Fruit fly (Drosophila melanogaster) whole organism, adult: ENCODE measurements around the gene Iyd.

Experiments used
- CG11617 ChIP-seq: fragments of 200-800 bp; sonication (Bioruptor generic); optimal IDR thresholded peaks from 2 replicates; lab custom pipeline; 2017; ENCODE audit warnings: mild to moderate bottlenecking, missing biosample characterization, missing genetic modification reagents, missing genetic modification characterization
- CG1620 ChIP-seq: fragments of 200-800 bp; sonication (Bioruptor generic); optimal IDR thresholded peaks from 2 replicates; lab custom pipeline; 2016; ENCODE audit warnings: missing biosample characterization, missing genetic modification characterization
- CG5204 ChIP-seq: fragments of 200-800 bp; sonication (Bioruptor generic); optimal IDR thresholded peaks from 2 replicates; lab custom pipeline; 2016; ENCODE audit warnings: missing biosample characterization, missing genetic modification characterization
- CG7045 ChIP-seq: fragments of 200-800 bp; sonication (Bioruptor generic); optimal IDR thresholded peaks from 2 replicates; lab custom pipeline; 2017; ENCODE audit warnings: missing biosample characterization, mild to moderate bottlenecking, missing genetic modification characterization
- Mnt ChIP-seq: fragments of 200-800 bp; sonication (Bioruptor generic); optimal IDR thresholded peaks from 2 replicates; lab custom pipeline; 2016; ENCODE audit warnings: missing biosample characterization, mild to moderate bottlenecking, missing genetic modification characterization
- kay ChIP-seq: fragments of 200-800 bp; sonication (Bioruptor generic); peaks from one replicate; lab custom pipeline; 2016; ENCODE audit warnings: missing biosample characterization, missing genetic modification characterization, borderline replicate concordance
- pad ChIP-seq: fragments of 200-800 bp; sonication (Bioruptor generic); optimal IDR thresholded peaks from 3 replicates; lab custom pipeline; 2017; ENCODE audit warnings: missing biosample characterization, missing genetic modification characterization, mild to moderate bottlenecking, moderate library complexity, missing genetic modification reagents
- toe ChIP-seq: fragments of 200-800 bp; sonication (Bioruptor generic); optimal IDR thresholded peaks from 2 replicates; lab custom pipeline; 2016; ENCODE audit warnings: missing biosample characterization, missing genetic modification characterization

DNA sequence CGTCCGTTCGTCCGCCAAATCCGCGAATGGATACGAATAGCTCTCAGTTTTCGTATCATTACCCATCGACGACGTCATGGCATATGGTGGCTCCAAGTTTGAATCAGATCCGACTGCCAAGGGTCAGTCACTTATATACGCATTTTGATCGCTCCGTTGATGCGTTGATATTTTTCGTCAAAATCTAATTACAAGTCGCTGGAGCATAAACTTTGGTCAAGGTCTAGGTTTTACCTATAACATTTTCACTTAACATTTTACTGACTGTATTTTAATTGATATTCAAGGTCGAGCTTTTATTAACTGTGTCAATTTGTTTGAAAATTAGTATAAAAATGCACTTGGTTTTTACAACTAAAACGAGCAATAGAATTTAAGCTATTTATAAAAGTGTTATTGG is 5.6 kb upstream of the Iyd start, which contains the start of gene Elo68beta:
- no peak for TF ChIP-seq CG7045
- no peak for TF ChIP-seq CG5204
- TF ChIP-seq Mnt: no peak
- TF ChIP-seq pad (GFP tag; lab: Kevin White, UChicago): no peak
- TF ChIP-seq toe (GFP tag; lab: Kevin White, UChicago): no peak
- peak; percentile 19 for TF ChIP-seq kay (GFP tag; lab: Kevin White, UChicago)
- no peak for TF ChIP-seq CG11617 (GFP tag; lab: Kevin White, UChicago)
- no peak for TF ChIP-seq CG1620 (GFP tag; lab: Kevin White, UChicago)
